Worm (Caenorhabditis elegans) whole organism, L2 larva: ENCODE measurements around the gene sra-8.

ENCODE experiments used
- R02D3.7 ChIP-seq: fragments of 150-350 bp; optimal IDR thresholded peaks from 2 replicates; lab custom pipeline; 2014; ENCODE audit warnings: missing biosample characterization, missing genetic modification characterization
- Y55F3AM.14 ChIP-seq: fragments of 200-800 bp; sonication (Bioruptor generic); optimal IDR thresholded peaks from 2 replicates; lab custom pipeline; 2018; ENCODE audit warnings: mild to moderate bottlenecking, missing genetic modification characterization, missing compliant biosample characterization
- ama-1 ChIP-seq: fragments of 150-350 bp; optimal IDR thresholded peaks from 2 replicates; lab custom pipeline; 2018; ENCODE audit warnings: inconsistent platforms
- blmp-1 ChIP-seq: sonication (generic microtip); optimal IDR thresholded peaks from 2 replicates; lab custom pipeline; 2017; ENCODE audit warnings: missing genetic modification characterization, mild to moderate bottlenecking, missing compliant biosample characterization, antibody characterized with exemption, moderate library complexity; ENCODE audit not compliant: insufficient read depth
- ceh-82 ChIP-seq: fragments of 150-350 bp; optimal IDR thresholded peaks from 2 replicates; lab custom pipeline; 2014; ENCODE audit warnings: missing biosample characterization, missing genetic modification characterization
- egl-27 ChIP-seq: sonication (generic microtip); optimal IDR thresholded peaks from 3 replicates; lab custom pipeline; 2017; ENCODE audit warnings: missing biosample characterization, missing genetic modification reagents, missing genetic modification characterization
- fos-1 ChIP-seq: fragments of 150-350 bp; optimal IDR thresholded peaks from 2 replicates; lab custom pipeline; 2014; ENCODE audit warnings: missing biosample characterization, missing genetic modification characterization
- gmeb-1 ChIP-seq: fragments of 150-350 bp; optimal IDR thresholded peaks from 2 replicates; lab custom pipeline; 2014; ENCODE audit warnings: missing biosample characterization, missing genetic modification characterization
- lin-11 ChIP-seq: fragments of 150-350 bp; sonication (generic microtip); optimal IDR thresholded peaks from 2 replicates; lab custom pipeline; 2014; ENCODE audit warnings: missing biosample characterization, missing genetic modification characterization, inconsistent platforms, mixed read lengths
- nhr-21 ChIP-seq: fragments of 150-350 bp; optimal IDR thresholded peaks from 2 replicates; lab custom pipeline; 2014; ENCODE audit warnings: missing biosample characterization, missing genetic modification characterization
- nhr-25 ChIP-seq: fragments of 150-350 bp; sonication (generic microtip); optimal IDR thresholded peaks from 3 replicates; lab custom pipeline; 2014; ENCODE audit warnings: missing biosample characterization, missing genetic modification characterization
- nhr-6 ChIP-seq: fragments of 150-350 bp; optimal IDR thresholded peaks from 2 replicates; lab custom pipeline; 2014; ENCODE audit warnings: missing biosample characterization, missing genetic modification characterization
- sma-3 ChIP-seq: sonication (generic microtip); optimal IDR thresholded peaks from 2 replicates; lab custom pipeline; 2016; ENCODE audit warnings: missing genetic modification reagents, missing genetic modification characterization, missing compliant biosample characterization
- sma-9 ChIP-seq, 2 experiments: fragments of 150-350 bp in 1 of 2; sonication (generic microtip) in 1 of 2; optimal IDR thresholded peaks; 2 replicates each; lab custom pipeline; 2014 to 2016; ENCODE audit warnings: missing genetic modification characterization in 2 of 2, mild to moderate bottlenecking in 1 of 2, missing biosample characterization in 1 of 2, missing compliant biosample characterization in 1 of 2, missing genetic modification reagents in 1 of 2, moderate library complexity in 1 of 2
- unc-62 ChIP-seq: fragments of 150-350 bp; optimal IDR thresholded peaks from 2 replicates; lab custom pipeline; 2014; ENCODE audit warnings: missing biosample characterization, missing genetic modification reagents, missing genetic modification characterization

sra-8 gene

DNA sequence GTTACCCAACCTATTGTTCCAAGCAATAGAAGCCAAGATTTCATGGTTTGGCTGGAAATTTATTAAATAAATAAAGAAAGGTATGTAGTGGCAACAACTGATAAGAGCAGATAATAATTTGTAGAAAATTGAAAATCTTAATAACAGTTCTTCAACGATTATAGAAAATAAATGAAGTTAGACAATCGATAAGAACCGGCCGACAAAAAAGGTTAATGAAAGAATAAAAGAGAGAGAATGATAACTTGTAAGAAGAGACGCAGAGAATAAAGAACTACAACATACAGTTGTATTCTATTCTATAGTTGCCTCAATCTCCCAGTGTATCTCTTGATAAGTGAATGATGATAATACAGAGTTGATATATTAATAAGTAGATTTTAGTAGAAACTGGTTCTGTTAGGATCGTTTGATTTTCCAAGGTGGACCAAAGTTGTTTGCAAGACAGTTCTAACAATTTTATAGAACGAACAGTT lies 49.2 kb downstream of the sra-8 start, which contains the start of gene ugt-58:
ugt-58 (minus strand) TSS at position 51 of the 476 bp plus-strand sequence.
- no peak for TF ChIP-seq R02D3.7 (tag; lab: Kevin White, UChicago)
- peak; percentile 37 for TF ChIP-seq fos-1 (tag; lab: Kevin White, UChicago)
- TF ChIP-seq ceh-82 (tag; lab: Kevin White, UChicago) = no peak
- TF ChIP-seq gmeb-1 (tag; lab: Kevin White, UChicago) = peak; percentile 36
- no peak for TF ChIP-seq lin-11 (tag; lab: Kevin White, UChicago)
- TF ChIP-seq unc-62 (GFP tag; lab: Kevin White, UChicago) = no peak
- TF ChIP-seq sma-9 (GFP tag; optimal IDR thresholded peaks at IDR 0.05; lab: Kevin White, UChicago) = peak; percentile 65
- TF ChIP-seq sma-9 (tag; optimal IDR thresholded peaks at IDR 0.05; lab: Kevin White, UChicago) = no peak
- peak; percentile 50 for TF ChIP-seq sma-3 (GFP tag; lab: Kevin White, UChicago)
- TF ChIP-seq egl-27 (tag; lab: Kevin White, UChicago) = no peak
- TF ChIP-seq nhr-21 (tag; lab: Kevin White, UChicago) = peak; percentile 9
- no peak for TF ChIP-seq nhr-6 (tag; lab: Kevin White, UChicago)
- no peak for TF ChIP-seq ama-1 (lab: Kevin White, UChicago)
- no peak for TF ChIP-seq Y55F3AM.14
- TF ChIP-seq blmp-1 = peak; percentile 25
- TF ChIP-seq nhr-25 (tag; lab: Kevin White, UChicago) = peak; percentile 64
